Worm (Caenorhabditis elegans): ENCODE results near the gene str-108.

DNA sequence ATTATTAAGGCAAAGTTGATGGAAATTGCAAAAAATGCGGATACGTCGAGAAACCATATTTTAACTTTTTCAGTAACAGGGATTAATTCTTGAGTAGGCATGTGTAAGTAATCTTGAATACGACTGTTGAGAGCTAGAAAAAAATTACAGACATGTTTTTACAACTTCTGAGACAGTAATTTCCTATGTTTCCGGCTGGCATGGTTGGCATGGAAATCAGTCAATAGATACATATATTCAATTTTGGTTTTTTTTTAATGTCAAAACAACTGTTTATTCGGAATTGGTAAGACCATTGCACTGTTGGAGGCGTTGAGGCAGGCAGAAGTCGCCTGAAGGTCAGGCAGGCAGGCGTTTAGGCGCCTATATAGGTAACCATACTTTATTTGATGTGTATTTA lies 12.7 kb upstream of the str-108 start, which contains the start of gene str-254:
- TF ChIP-seq him-1 (tag; optimal IDR thresholded peaks at IDR 0.05) (no peak), dao-5 (tag; optimal IDR thresholded peaks at IDR 0.05) (no peak)
